Fruit fly (Drosophila melanogaster) S2 (cell line): Measurements from ENCODE around the gene Cpr72Ea.

ENCODE experiments used
- CG8478 ChIP-seq: fragments of >200 bp; optimal IDR thresholded peaks from 2 replicates; lab custom pipeline; 2018
- CTCF ChIP-seq, 2 experiments: fragments of >200 bp; optimal IDR thresholded peaks; 2 replicates each; lab custom pipeline; 2018

- TF ChIP-seq CG8478 (lab: Kevin White, UChicago), result no peak
- no peak for TF ChIP-seq CTCF (optimal IDR thresholded peaks at IDR 0.05; lab: Kevin White, UChicago)
Measured at dm6 chr3L:16357187-16357728, 5.1 kb upstream of the Cpr72Ea start.
